Fruit fly (Drosophila melanogaster) whole organism, embryonic: Measurements from ENCODE around the gene CG9328.
A peak's percentile ranks its signal among the peaks of the same experiment; 100 is the strongest.

Experiments
- Ada2b ChIP-seq: fragments of 200-800 bp; sonication (Bioruptor generic); IDR thresholded peaks from 2 replicates; pipeline ENCODE4 v1.3.6; 2022; ENCODE audit warnings: missing biosample characterization, missing genetic modification characterization
- Asciz ChIP-seq: fragments of 200-800 bp; sonication (Bioruptor generic); optimal IDR thresholded peaks from 2 replicates; lab custom pipeline; 2017; ENCODE audit warnings: missing biosample characterization, mild to moderate bottlenecking, missing genetic modification characterization, missing genetic modification reagents
- Awh ChIP-seq: fragments of 200-800 bp; sonication (Bioruptor generic); IDR thresholded peaks from 2 replicates; pipeline ENCODE4, ENCODE4 v1.3.6; 2022; ENCODE audit warnings: missing biosample characterization, missing genetic modification characterization
- Bteb2 ChIP-seq: fragments of 200-800 bp; sonication (Bioruptor generic); optimal IDR thresholded peaks from 2 replicates; lab custom pipeline; 2016; ENCODE audit warnings: missing biosample characterization, missing genetic modification characterization
- CG10565 ChIP-seq: fragments of 200-800 bp; sonication (Bioruptor generic); optimal IDR thresholded peaks from 3 replicates; lab custom pipeline; 2016; ENCODE audit warnings: missing biosample characterization, mild to moderate bottlenecking, missing genetic modification characterization
- CG10959 ChIP-seq: fragments of 200-800 bp; sonication (Bioruptor generic); IDR thresholded peaks from 2 replicates; pipeline ENCODE4 v1.3.6; 2022; ENCODE audit warnings: missing biosample characterization, missing genetic modification characterization
- CG11398 ChIP-seq: fragments of 200-800 bp; sonication (Bioruptor generic); optimal IDR thresholded peaks from 2 replicates; lab custom pipeline; 2016; ENCODE audit warnings: missing biosample characterization, missing genetic modification characterization
- CG11456 ChIP-seq: fragments of 200-800 bp; sonication (Bioruptor generic); IDR thresholded peaks from 3 replicates; pipeline ENCODE4 v1.3.6; 2022; ENCODE audit warnings: missing biosample characterization, missing genetic modification characterization
- CG12219 ChIP-seq: fragments of 200-800 bp; sonication (Bioruptor generic); optimal IDR thresholded peaks from 3 replicates; lab custom pipeline; 2018; ENCODE audit warnings: missing biosample characterization, mild to moderate bottlenecking, missing genetic modification characterization
- CG12659 ChIP-seq: fragments of 200-800 bp; sonication (Bioruptor generic); optimal IDR thresholded peaks from 3 replicates; lab custom pipeline; 2017; ENCODE audit warnings: mild to moderate bottlenecking, missing biosample characterization, missing genetic modification reagents, missing genetic modification characterization
- CG1792 ChIP-seq: fragments of 200-800 bp; sonication (Bioruptor generic); optimal IDR thresholded peaks from 2 replicates; lab custom pipeline; 2016; ENCODE audit warnings: missing biosample characterization, missing genetic modification characterization
- CG3163 ChIP-seq: fragments of 200-800 bp; sonication (Bioruptor generic); optimal IDR thresholded peaks from 3 replicates; lab custom pipeline; 2016; ENCODE audit warnings: missing biosample characterization, missing genetic modification characterization
- CG33213 ChIP-seq: fragments of 200-800 bp; sonication (Bioruptor generic); optimal IDR thresholded peaks from 3 replicates; lab custom pipeline; 2016; ENCODE audit warnings: missing biosample characterization, missing genetic modification characterization
- CG34376 ChIP-seq: fragments of 200-800 bp; sonication (Bioruptor generic); optimal IDR thresholded peaks from 2 replicates; lab custom pipeline; 2018; ENCODE audit warnings: missing biosample characterization, mild to moderate bottlenecking, missing genetic modification characterization
- CG3847 ChIP-seq: fragments of 200-800 bp; sonication (Bioruptor generic); IDR thresholded peaks from 2 replicates; pipeline ENCODE4 v1.3.6; 2022; ENCODE audit warnings: missing biosample characterization, missing genetic modification characterization
- CG4820 ChIP-seq: fragments of 200-800 bp; sonication (Bioruptor generic); optimal IDR thresholded peaks from 3 replicates; lab custom pipeline; 2016; ENCODE audit warnings: missing biosample characterization, missing genetic modification characterization
- CG4854 ChIP-seq: fragments of 200-800 bp; sonication (Bioruptor generic); optimal IDR thresholded peaks from 2 replicates; lab custom pipeline; 2016; ENCODE audit warnings: missing biosample characterization, missing genetic modification characterization, inconsistent platforms
- CG8388 ChIP-seq: fragments of 200-800 bp; sonication (Bioruptor generic); optimal IDR thresholded peaks from 2 replicates; lab custom pipeline; 2019; ENCODE audit warnings: missing biosample characterization, mild to moderate bottlenecking, missing genetic modification characterization, moderate library complexity
- CG9876 ChIP-seq: fragments of 200-800 bp; sonication (Bioruptor generic); optimal IDR thresholded peaks from 2 replicates; lab custom pipeline; 2016; ENCODE audit warnings: missing biosample characterization, missing genetic modification characterization
- D19B ChIP-seq: fragments of 200-800 bp; sonication (Bioruptor generic); optimal IDR thresholded peaks from 2 replicates; lab custom pipeline; 2017; ENCODE audit warnings: missing biosample characterization, mild to moderate bottlenecking, missing genetic modification characterization
- E2f2 ChIP-seq: fragments of 200-800 bp; sonication (Bioruptor generic); IDR thresholded peaks from 2 replicates; pipeline ENCODE4 v1.3.6; 2022; ENCODE audit warnings: missing biosample characterization, missing genetic modification characterization
- Fer1 ChIP-seq: fragments of 200-800 bp; sonication (Bioruptor generic); optimal IDR thresholded peaks from 2 replicates; lab custom pipeline; 2017; ENCODE audit warnings: missing biosample characterization, mild to moderate bottlenecking, missing genetic modification characterization
- Fer2 ChIP-seq: fragments of 200-800 bp; sonication (Bioruptor generic); optimal IDR thresholded peaks from 2 replicates; lab custom pipeline; 2018; ENCODE audit warnings: missing biosample characterization, mild to moderate bottlenecking, missing genetic modification characterization, moderate library complexity
- HmgZ ChIP-seq: fragments of 200-800 bp; sonication (Bioruptor generic); optimal IDR thresholded peaks from 2 replicates; lab custom pipeline; 2018; ENCODE audit warnings: missing biosample characterization, mild to moderate bottlenecking, missing genetic modification characterization
- Hr51 ChIP-seq, 2 experiments: fragments of 200-800 bp; sonication (Bioruptor generic); optimal IDR thresholded peaks; 2 replicates in 1 of 2; 3 replicates in 1 of 2; lab custom pipeline; 2016 to 2018; ENCODE audit warnings: missing biosample characterization in 2 of 2, missing genetic modification characterization in 2 of 2, mild to moderate bottlenecking in 1 of 2, moderate library complexity in 1 of 2
- Max ChIP-seq: fragments of 200-800 bp; sonication (Bioruptor generic); optimal IDR thresholded peaks from 2 replicates; lab custom pipeline; 2016; ENCODE audit warnings: missing biosample characterization, mild to moderate bottlenecking, missing genetic modification characterization
- Med ChIP-seq: fragments of 200-800 bp; sonication (Bioruptor generic); peaks from one replicate; lab custom pipeline; 2016; ENCODE audit warnings: missing biosample characterization, missing genetic modification characterization, mild to moderate bottlenecking, inconsistent platforms, moderate library complexity
- Pdp1 ChIP-seq, 2 experiments: fragments of 200-800 bp; sonication (Bioruptor generic); optimal IDR thresholded peaks; 3 replicates each; lab custom pipeline; 2016; ENCODE audit warnings: missing biosample characterization in 2 of 2, missing genetic modification characterization in 2 of 2, mild to moderate bottlenecking in 1 of 2, moderate library complexity in 1 of 2
- Ssrp ChIP-seq: fragments of 200-800 bp; sonication (Bioruptor generic); optimal IDR thresholded peaks from 2 replicates; lab custom pipeline; 2018; ENCODE audit warnings: missing biosample characterization, mild to moderate bottlenecking, missing genetic modification characterization, moderate library complexity
- Trl ChIP-seq, 3 experiments: fragments of >200 bp in 2 of 3; fragments of 200-800 bp in 1 of 3; sonication (Bioruptor generic) in 1 of 3; optimal IDR thresholded peaks; 2 replicates in 1 of 3; 3 replicates in 2 of 3; lab custom pipeline; 2016 to 2017; ENCODE audit warnings: missing biosample characterization in 1 of 3, missing genetic modification characterization in 1 of 3
- amos ChIP-seq: fragments of 200-800 bp; sonication (Bioruptor generic); IDR thresholded peaks from 2 replicates; pipeline ENCODE4 v1.3.6; 2022; ENCODE audit warnings: missing biosample characterization, missing genetic modification characterization; ENCODE audit not compliant: partially characterized antibody
- br ChIP-seq: fragments of >200 bp; optimal IDR thresholded peaks from 2 replicates; lab custom pipeline; 2017
- btn ChIP-seq: fragments of 200-800 bp; sonication (Bioruptor generic); optimal IDR thresholded peaks from 2 replicates; lab custom pipeline; 2016; ENCODE audit warnings: missing biosample characterization, missing genetic modification characterization
- cas ChIP-seq: fragments of 200-800 bp; sonication (Bioruptor generic); IDR thresholded peaks from 2 replicates; pipeline ENCODE4 v1.3.6; 2022; ENCODE audit warnings: missing biosample characterization, missing genetic modification characterization
- chinmo ChIP-seq: fragments of 200-800 bp; sonication (Bioruptor generic); IDR thresholded peaks from 4 replicates; pipeline ENCODE4 v1.3.6; 2022; ENCODE audit warnings: missing biosample characterization, missing genetic modification characterization; ENCODE audit not compliant: partially characterized antibody
- ci ChIP-seq: fragments of 200-800 bp; sonication (Bioruptor generic); IDR thresholded peaks from 3 replicates; pipeline ENCODE4 v1.3.6; 2022; ENCODE audit warnings: missing biosample characterization, missing genetic modification characterization
- dmrt11E ChIP-seq: fragments of 200-800 bp; sonication (Bioruptor generic); optimal IDR thresholded peaks from 3 replicates; lab custom pipeline; 2018; ENCODE audit warnings: missing biosample characterization, mild to moderate bottlenecking, missing genetic modification characterization, moderate library complexity
- fd3F ChIP-seq: fragments of 200-800 bp; sonication (Bioruptor generic); optimal IDR thresholded peaks from 2 replicates; lab custom pipeline; 2018; ENCODE audit warnings: missing biosample characterization, mild to moderate bottlenecking, missing genetic modification characterization, moderate library complexity
- hth ChIP-seq: fragments of >200 bp; optimal IDR thresholded peaks from 2 replicates; lab custom pipeline; 2017; ENCODE audit warnings: inconsistent platforms
- onecut ChIP-seq: fragments of 200-800 bp; sonication (Bioruptor generic); IDR thresholded peaks from 2 replicates; pipeline ENCODE4 v1.3.6; 2022; ENCODE audit warnings: missing biosample characterization, missing genetic modification characterization
- p53 ChIP-seq: fragments of 200-800 bp; sonication (Bioruptor generic); optimal IDR thresholded peaks from 2 replicates; lab custom pipeline; 2016; ENCODE audit warnings: missing biosample characterization, missing genetic modification characterization
- rib ChIP-seq: fragments of 200-800 bp; sonication (Bioruptor generic); IDR thresholded peaks from 2 replicates; pipeline ENCODE4 v1.3.6; 2022; ENCODE audit warnings: missing biosample characterization, missing genetic modification characterization
- row ChIP-seq: fragments of 200-800 bp; sonication (Bioruptor generic); IDR thresholded peaks from 3 replicates; pipeline ENCODE4 v1.3.6; 2022; ENCODE audit warnings: missing biosample characterization, missing genetic modification characterization
- sc ChIP-seq, 3 experiments: fragments of >200 bp in 2 of 3; fragments of 200-800 bp in 1 of 3; sonication (Bioruptor generic) in 1 of 3; optimal IDR thresholded peaks; 2 replicates in 2 of 3; 3 replicates in 1 of 3; lab custom pipeline; 2017; ENCODE audit warnings: mild to moderate bottlenecking in 1 of 3, missing biosample characterization in 1 of 3, missing genetic modification characterization in 1 of 3, missing genetic modification reagents in 1 of 3
- slbo ChIP-seq: fragments of 200-800 bp; sonication (Bioruptor generic); IDR thresholded peaks from 2 replicates; pipeline ENCODE4 v1.3.6; 2022; ENCODE audit warnings: missing biosample characterization, missing genetic modification characterization
- stc ChIP-seq: fragments of 200-800 bp; sonication (Bioruptor generic); IDR thresholded peaks from 2 replicates; pipeline ENCODE4 v1.3.6; 2022; ENCODE audit warnings: missing biosample characterization, missing genetic modification characterization
- sug ChIP-seq: fragments of 200-800 bp; optimal IDR thresholded peaks from 2 replicates; lab custom pipeline; 2019; ENCODE audit warnings: missing biosample characterization, mild to moderate bottlenecking, missing genetic modification characterization, moderate library complexity
- tgo ChIP-seq: fragments of 200-800 bp; sonication (Bioruptor generic); IDR thresholded peaks from 3 replicates; pipeline ENCODE4 v1.3.6; 2022; ENCODE audit warnings: missing biosample characterization, missing genetic modification characterization
- tx ChIP-seq: fragments of 200-800 bp; sonication (Bioruptor generic); optimal IDR thresholded peaks from 2 replicates; lab custom pipeline; 2016; ENCODE audit warnings: missing biosample characterization, missing genetic modification characterization
- wdn ChIP-seq: fragments of 200-800 bp; sonication (Bioruptor generic); IDR thresholded peaks from 2 replicates; pipeline ENCODE4 v1.3.6; 2022; ENCODE audit warnings: missing biosample characterization, missing genetic modification characterization
- z ChIP-seq: fragments of 200-800 bp; sonication (Bioruptor generic); IDR thresholded peaks from 3 replicates; pipeline ENCODE4 v1.3.6; 2022; ENCODE audit warnings: missing biosample characterization, missing genetic modification characterization

The CG9328 gene

DNA sequence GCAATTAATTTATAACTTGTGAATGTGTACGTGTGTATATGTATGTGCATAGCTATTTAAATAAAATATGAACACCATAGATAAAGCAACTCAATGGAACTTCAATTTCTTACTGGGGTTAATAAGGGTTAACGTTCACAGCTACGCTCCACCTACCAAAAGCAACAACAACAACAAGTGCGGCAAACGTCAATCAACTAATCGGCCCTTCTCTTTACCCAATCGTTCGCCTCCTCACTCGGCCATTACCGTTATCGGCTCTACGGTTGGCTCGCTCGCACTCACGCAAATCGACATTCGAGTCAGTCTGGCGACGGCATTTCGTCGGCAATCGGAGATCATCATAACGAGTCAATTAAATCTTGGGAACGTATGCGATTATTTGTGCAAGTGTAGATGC is 14.5 kb upstream of the CG9328 start (continued):
- no peak for TF ChIP-seq p53 (GFP tag; lab: Kevin White, UChicago)
- TF ChIP-seq CG10565 (GFP tag; lab: Kevin White, UChicago), result no peak
- no peak for TF ChIP-seq Ada2b
- no peak for TF ChIP-seq cas (GFP tag; lab: Robert Waterston, UW)
- TF ChIP-seq CG12219 (GFP tag; lab: Kevin White, UChicago), result no peak
- TF ChIP-seq onecut (GFP tag; lab: Robert Waterston, UW), result no peak
- TF ChIP-seq Max (GFP tag; lab: Kevin White, UChicago), result no peak
- TF ChIP-seq Pdp1 (GFP tag; optimal IDR thresholded peaks at IDR 0.05; lab: Kevin White, UChicago), result peak in 1 of 2 experiments; percentile 1
- TF ChIP-seq CG4820, result no peak
- TF ChIP-seq HmgZ (tag; lab: Kevin White, UChicago), result no peak
- TF ChIP-seq sc (optimal IDR thresholded peaks at IDR 0.05; lab: Kevin White, UChicago), result no peak
- no peak for TF ChIP-seq sc (GFP tag; optimal IDR thresholded peaks at IDR 0.05; lab: Kevin White, UChicago)
- no peak for TF ChIP-seq E2f2 (GFP tag; lab: Robert Waterston, UW)
- TF ChIP-seq CG4854 (GFP tag; lab: Kevin White, UChicago), result no peak
- TF ChIP-seq CG3163 (GFP tag; lab: Kevin White, UChicago), result no peak
- TF ChIP-seq wdn (GFP tag; lab: Robert Waterston, UW), result no peak
- no peak for TF ChIP-seq CG33213
- TF ChIP-seq Bteb2 (GFP tag; lab: Kevin White, UChicago), result no peak
- no peak for TF ChIP-seq br
- TF ChIP-seq amos (GFP tag; lab: Robert Waterston, UW), result no peak
- TF ChIP-seq btn (GFP tag; lab: Kevin White, UChicago), result no peak
- TF ChIP-seq slbo, result no peak
- TF ChIP-seq tx (GFP tag; lab: Kevin White, UChicago), result no peak
- TF ChIP-seq tgo (GFP tag; lab: Robert Waterston, UW), result no peak
- TF ChIP-seq CG34376, result no peak
- no peak for TF ChIP-seq Fer1 (GFP tag; lab: Kevin White, UChicago)
- no peak for TF ChIP-seq rib (GFP tag; lab: Robert Waterston, UW)
- no peak for TF ChIP-seq Ssrp (tag; lab: Kevin White, UChicago)
- peak; percentile 26 for TF ChIP-seq hth (lab: Kevin White, UChicago)
- TF ChIP-seq Med (GFP tag; lab: Kevin White, UChicago), result peak; percentile 75
- TF ChIP-seq CG9876 (GFP tag; lab: Kevin White, UChicago), result no peak
- 0 out of 2 replicates have a peak, but pooled peaks have one; percentile 12 for TF ChIP-seq Awh (GFP tag; lab: Robert Waterston, UW)
- TF ChIP-seq Fer2 (tag; lab: Kevin White, UChicago), result no peak
- no peak for TF ChIP-seq chinmo (GFP tag; lab: Robert Waterston, UW)
- no peak for TF ChIP-seq CG11398 (GFP tag; lab: Kevin White, UChicago)
- no peak for TF ChIP-seq CG12659
- no peak for TF ChIP-seq dmrt11E
- TF ChIP-seq D19B (GFP tag; lab: Kevin White, UChicago), result no peak
- TF ChIP-seq stc, result no peak
- TF ChIP-seq CG10959 (GFP tag; lab: Robert Waterston, UW), result peak; percentile 68
- TF ChIP-seq ci, result no peak
- TF ChIP-seq Trl (optimal IDR thresholded peaks at IDR 0.05; lab: Kevin White, UChicago), result no peak
- no peak for TF ChIP-seq Trl (GFP tag; optimal IDR thresholded peaks at IDR 0.05; lab: Kevin White, UChicago)
- no peak; the same call in 2 of the 3 replicates for TF ChIP-seq row (GFP tag; lab: Robert Waterston, UW)
- no peak for TF ChIP-seq Asciz (GFP tag; lab: Kevin White, UChicago)
- no peak for TF ChIP-seq CG8388 (GFP tag; lab: Kevin White, UChicago)
- TF ChIP-seq sug (tag; lab: Kevin White, UChicago), result peak; percentile 7
- no peak for TF ChIP-seq CG11456 (GFP tag; lab: Robert Waterston, UW)
- no peak for TF ChIP-seq fd3F (GFP tag; lab: Kevin White, UChicago)
- TF ChIP-seq z (GFP tag; lab: Robert Waterston, UW), result peak; percentile 68; the same call in 1 of the 3 replicates
- TF ChIP-seq Hr51 (GFP tag; optimal IDR thresholded peaks at IDR 0.05; lab: Kevin White, UChicago), result no peak
- TF ChIP-seq CG1792 (GFP tag; lab: Kevin White, UChicago), result no peak
- TF ChIP-seq CG3847, result 0 out of 2 replicates have a peak, but pooled peaks have one; percentile 18
